Fruit fly (Drosophila melanogaster): ENCODE data around the gene CG7071.
A peak's percentile ranks its signal among the peaks of the same experiment; 100 is the strongest.

Gene CG7071

DNA sequence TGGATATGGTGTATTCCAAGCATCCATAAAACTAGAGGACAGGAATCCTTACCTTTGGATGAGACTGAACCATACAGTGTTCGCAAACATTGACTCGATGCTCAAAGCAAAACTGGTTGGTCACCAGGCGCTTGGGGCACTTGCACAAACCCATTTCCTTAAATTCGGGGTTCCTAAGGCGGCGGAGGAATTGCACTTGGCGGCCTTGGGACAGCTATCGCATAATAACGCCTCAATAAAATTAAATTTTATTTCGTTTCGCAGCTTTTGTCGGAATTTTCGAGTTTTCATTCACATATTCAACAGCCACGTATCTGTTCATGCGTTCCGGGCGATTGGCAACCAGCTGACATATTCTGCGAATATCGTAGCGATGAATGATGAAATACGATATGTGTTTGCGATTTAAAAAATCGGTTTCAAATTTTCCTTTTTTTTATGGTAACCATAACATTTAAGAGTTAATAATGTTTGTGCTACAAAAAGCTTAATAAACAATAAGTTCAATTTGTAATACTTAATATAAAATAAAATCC, 3.3 kb downstream of the CG7071 start, which contains the start of gene CG5382:
TSS of gene CG5382 (minus strand) at position 324 of the 536 bp plus-strand sequence.
- no peak for TF ChIP-seq fd96Ca (GFP tag; IDR thresholded peaks at IDR 0.05)

dm6 chr3R:22367126-22368076, 5.0 kb downstream of the CG7071 start, which contains the start of the genes Polr3F and PyK:
Polr3F (minus strand) TSS chr3R:22367373.
PyK (plus strand) TSS chr3R:22367536.
- peak; percentile 18 for TF ChIP-seq Pif1A (GFP tag; optimal IDR thresholded peaks at IDR 0.05)
- peak; percentile 28 for TF ChIP-seq CG8301 (tag; optimal IDR thresholded peaks at IDR 0.05)
- no peak for TF ChIP-seq fd96Ca (GFP tag; IDR thresholded peaks at IDR 0.05)
- no peak for TF ChIP-seq Pif1B (GFP tag; optimal IDR thresholded peaks at IDR 0.05)
- TF ChIP-seq EcR (GFP tag; optimal IDR thresholded peaks at IDR 0.05): no peak
- TF ChIP-seq CG9948 (tag; optimal IDR thresholded peaks at IDR 0.05): peak; percentile 9
- TF ChIP-seq CG32121 (GFP tag; IDR thresholded peaks at IDR 0.05): no peak
- no peak for TF ChIP-seq CG13204 (GFP tag; optimal IDR thresholded peaks at IDR 0.05)
- peak; percentile 40 for TF ChIP-seq CG15710 (tag; optimal IDR thresholded peaks at IDR 0.05)
- TF ChIP-seq D1 (tag; optimal IDR thresholded peaks at IDR 0.05): no peak
- peak; percentile 2 for TF ChIP-seq Snoo (tag; optimal IDR thresholded peaks at IDR 0.05)
- peak; percentile 61 for TF ChIP-seq CG34367 (tag; optimal IDR thresholded peaks at IDR 0.05)
- TF ChIP-seq Ets98B (GFP tag; IDR thresholded peaks at IDR 0.05): no peak
- peak; percentile 60 for TF ChIP-seq CG14655 (GFP tag; optimal IDR thresholded peaks at IDR 0.05)
- TF ChIP-seq CG12605 (GFP tag; IDR thresholded peaks at IDR 0.05): peak; percentile 48; the same call in 1 of the 2 replicates
- TF ChIP-seq CG17806 (tag; optimal IDR thresholded peaks at IDR 0.05): peak; percentile 29
- peak; percentile 50 for TF ChIP-seq CG8159 (tag; optimal IDR thresholded peaks at IDR 0.05)
- no peak for TF ChIP-seq rn (GFP tag; IDR thresholded peaks at IDR 0.05)
- peak; percentile 35 for TF ChIP-seq gl (tag; optimal IDR thresholded peaks at IDR 0.05)
- TF ChIP-seq CG10348 (GFP tag; IDR thresholded peaks at IDR 0.05): no peak
- TF ChIP-seq CG4496 (GFP tag; IDR thresholded peaks at IDR 0.05): peak; percentile 63; the same call in 2 of the 3 replicates

DNA sequence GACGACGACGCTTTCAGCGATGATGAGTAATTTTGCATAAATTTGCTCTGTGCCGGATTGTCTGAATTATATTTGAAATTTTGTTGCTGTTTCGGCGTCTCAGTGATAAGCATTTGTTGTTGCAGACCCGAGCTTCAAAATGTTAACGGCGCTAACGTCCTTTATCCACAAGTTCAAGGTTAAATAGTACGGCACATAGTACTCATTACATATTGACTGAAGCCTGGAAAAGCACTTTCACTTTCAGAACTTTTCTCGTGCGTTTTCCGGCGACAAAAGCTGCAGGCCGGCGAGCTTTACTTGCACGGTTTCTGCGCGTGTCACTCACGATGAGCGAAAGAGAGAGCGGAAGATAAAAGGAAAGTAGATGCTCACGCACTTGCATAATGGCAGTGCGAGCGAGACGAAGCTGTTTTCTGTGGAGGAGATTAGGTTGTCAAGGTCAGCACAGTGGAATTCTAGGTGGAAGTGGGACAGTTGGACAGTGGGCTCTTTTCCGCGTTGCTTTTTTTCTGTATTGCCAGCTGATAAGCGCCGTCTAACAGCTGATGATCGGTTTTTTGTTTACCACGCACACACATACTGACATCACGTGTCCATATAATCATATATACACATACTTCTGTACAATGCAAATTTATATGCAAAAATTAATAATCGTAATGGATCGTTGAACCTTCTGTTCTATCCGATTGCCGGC, 5.8 kb downstream of the CG7071 start:
- TF ChIP-seq fd96Ca (GFP tag; IDR thresholded peaks at IDR 0.05) (peak; percentile 30; the same call in 1 of the 3 replicates), EcR (GFP tag; optimal IDR thresholded peaks at IDR 0.05) (peak; percentile 71), Ets98B (GFP tag; IDR thresholded peaks at IDR 0.05) (no peak; the same call in 1 of the 2 replicates), CG4496 (GFP tag; IDR thresholded peaks at IDR 0.05) (peak; percentile 85), rn (GFP tag; IDR thresholded peaks at IDR 0.05) (no peak), Pif1B (GFP tag; optimal IDR thresholded peaks at IDR 0.05) (no peak), CG32121 (GFP tag; IDR thresholded peaks at IDR 0.05) (peak; percentile 20; the same call in 1 of the 2 replicates)

DNA sequence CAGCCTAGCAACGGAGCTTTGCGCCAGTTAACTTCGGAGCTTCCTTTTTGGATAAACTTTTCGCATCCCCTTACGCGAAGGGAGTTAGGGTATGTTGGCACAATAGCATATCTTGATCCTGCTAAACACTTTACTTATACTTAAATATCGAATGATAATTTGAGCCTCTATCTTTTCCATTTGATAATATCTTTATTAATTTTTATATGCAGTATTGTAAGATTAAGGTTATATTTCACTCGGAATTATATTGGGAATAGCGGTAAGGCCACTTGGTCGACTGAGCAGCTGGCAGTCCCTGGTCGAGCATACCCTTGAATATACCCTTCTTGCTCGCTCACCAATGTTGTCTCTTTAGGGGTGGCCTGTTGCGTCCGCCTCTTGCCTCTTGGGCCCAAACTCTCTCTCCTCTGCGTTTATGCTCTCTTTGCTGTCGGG, 6.4 kb downstream of the CG7071 start:
- peak; percentile 32 for TF ChIP-seq CG9948 (tag; optimal IDR thresholded peaks at IDR 0.05)
- peak; percentile 11 for TF ChIP-seq CG17806 (tag; optimal IDR thresholded peaks at IDR 0.05)
- TF ChIP-seq CG34367 (tag; optimal IDR thresholded peaks at IDR 0.05): no peak
- peak; percentile 80 for TF ChIP-seq Pif1B (GFP tag; optimal IDR thresholded peaks at IDR 0.05)
- TF ChIP-seq CG12605 (GFP tag; IDR thresholded peaks at IDR 0.05): peak; percentile 68
- peak; percentile 55 for TF ChIP-seq CG15710 (tag; optimal IDR thresholded peaks at IDR 0.05)
- TF ChIP-seq gl (tag; optimal IDR thresholded peaks at IDR 0.05): no peak
- peak; percentile 69 for TF ChIP-seq rn (GFP tag; IDR thresholded peaks at IDR 0.05)
- TF ChIP-seq fd96Ca (GFP tag; IDR thresholded peaks at IDR 0.05): peak; percentile 77
- TF ChIP-seq CG13204 (GFP tag; optimal IDR thresholded peaks at IDR 0.05): no peak
- TF ChIP-seq CG8301 (tag; optimal IDR thresholded peaks at IDR 0.05): peak; percentile 11
- peak; percentile 72 for TF ChIP-seq CG4496 (GFP tag; IDR thresholded peaks at IDR 0.05)
- no peak for TF ChIP-seq CG14655 (GFP tag; optimal IDR thresholded peaks at IDR 0.05)
- TF ChIP-seq D1 (tag; optimal IDR thresholded peaks at IDR 0.05): no peak
- TF ChIP-seq CG10348 (GFP tag; IDR thresholded peaks at IDR 0.05): no peak
- peak; percentile 64 for TF ChIP-seq CG32121 (GFP tag; IDR thresholded peaks at IDR 0.05)
- TF ChIP-seq Ets98B (GFP tag; IDR thresholded peaks at IDR 0.05): peak; percentile 63
- TF ChIP-seq Pif1A (GFP tag; optimal IDR thresholded peaks at IDR 0.05): peak; percentile 67
- TF ChIP-seq EcR (GFP tag; optimal IDR thresholded peaks at IDR 0.05): no peak
- peak; percentile 74 for TF ChIP-seq Snoo (tag; optimal IDR thresholded peaks at IDR 0.05)
- no peak for TF ChIP-seq CG8159 (tag; optimal IDR thresholded peaks at IDR 0.05)

DNA sequence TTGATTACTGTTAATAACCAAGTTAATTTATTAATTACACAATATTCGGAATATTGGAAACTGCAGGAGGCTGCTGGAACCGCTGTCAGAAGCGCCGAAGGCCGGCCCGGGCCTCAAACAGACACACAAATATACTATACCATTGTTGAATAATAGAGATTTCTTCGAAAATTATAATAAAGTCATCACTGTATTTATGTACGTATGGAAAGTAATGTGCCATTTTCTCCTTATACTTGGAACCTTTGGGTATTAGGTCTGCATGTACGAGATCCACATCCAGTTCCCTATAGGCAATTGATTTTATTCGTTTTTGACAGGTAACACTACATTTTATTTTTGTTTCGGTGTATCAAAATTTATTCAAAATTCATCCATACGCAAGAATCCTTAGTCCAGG, 10.1 kb downstream of the CG7071 start, which contains the start of gene CG7069:
TSS of gene CG7069 (plus strand) at position 301 of the 400 bp plus-strand sequence.
- TF ChIP-seq rn (GFP tag; IDR thresholded peaks at IDR 0.05): no peak
- TF ChIP-seq CG10348 (GFP tag; IDR thresholded peaks at IDR 0.05): no peak
- TF ChIP-seq Ets98B (GFP tag; IDR thresholded peaks at IDR 0.05): no peak
- no peak for TF ChIP-seq D1 (tag; optimal IDR thresholded peaks at IDR 0.05)
- TF ChIP-seq CG8301 (tag; optimal IDR thresholded peaks at IDR 0.05): no peak

Data from whole organism, pupa.